Worm (Caenorhabditis elegans) whole organism, mixed stage, embryonic: ENCODE results near the gene pgl-1.

Experiments used
- blmp-1 ChIP-seq: fragments of 150-350 bp; optimal IDR thresholded peaks from 2 replicates; lab custom pipeline; 2014; ENCODE audit warnings: missing biosample characterization, missing genetic modification characterization
- lin-32 ChIP-seq: fragments of 200-800 bp; sonication (Bioruptor generic); optimal IDR thresholded peaks from 2 replicates; lab custom pipeline; 2018; ENCODE audit warnings: mild to moderate bottlenecking, missing genetic modification characterization, missing compliant biosample characterization
- mep-1 ChIP-seq: fragments of 150-350 bp; optimal IDR thresholded peaks from 2 replicates; lab custom pipeline; 2017; ENCODE audit warnings: missing biosample characterization, missing genetic modification reagents, missing genetic modification characterization, inconsistent platforms
- nhr-12 ChIP-seq: fragments of 150-350 bp; optimal IDR thresholded peaks from 2 replicates; lab custom pipeline; 2014; ENCODE audit warnings: missing biosample characterization, missing genetic modification characterization
- nhr-237 ChIP-seq: fragments of 150-350 bp; optimal IDR thresholded peaks from 2 replicates; lab custom pipeline; 2014; ENCODE audit warnings: missing biosample characterization, missing genetic modification characterization
- pha-4 ChIP-seq: fragments of 150-350 bp; optimal IDR thresholded peaks from 2 replicates; lab custom pipeline; 2018; ENCODE audit warnings: missing biosample characterization, missing genetic modification reagents, missing genetic modification characterization
- snpc-4 ChIP-seq: fragments of 150-350 bp; optimal IDR thresholded peaks from 2 replicates; lab custom pipeline; 2014; ENCODE audit warnings: missing biosample characterization, missing genetic modification characterization
- unc-62 ChIP-seq: fragments of 150-350 bp; optimal IDR thresholded peaks from 2 replicates; lab custom pipeline; 2014; ENCODE audit warnings: missing biosample characterization, missing genetic modification reagents, missing genetic modification characterization

ce11 chrIV:6991070-6991469 is 14.0 kb upstream of the pgl-1 start:
- no peak for TF ChIP-seq pha-4 (tag; lab: Kevin White, UChicago)
- TF ChIP-seq nhr-12 (tag; lab: Kevin White, UChicago) = no peak
- TF ChIP-seq nhr-237 (tag; lab: Kevin White, UChicago) = no peak
- no peak for TF ChIP-seq lin-32 (GFP tag; lab: Kevin White, UChicago)
- no peak for TF ChIP-seq blmp-1 (tag; lab: Kevin White, UChicago)
- TF ChIP-seq snpc-4 (tag; lab: Kevin White, UChicago) = no peak
- TF ChIP-seq unc-62 (GFP tag; lab: Kevin White, UChicago) = peak; percentile 64
- TF ChIP-seq mep-1 = no peak
